Fruit fly (Drosophila melanogaster) Kc167 (cell line): ENCODE results near the gene CG7049.

Source experiments
- Myc ChIP-seq: fragments of >200 bp; optimal IDR thresholded peaks from 2 replicates; lab custom pipeline; 2017; ENCODE audit warnings: missing external identifiers
- Sin3A ChIP-seq: fragments of >200 bp; optimal IDR thresholded peaks from 2 replicates; lab custom pipeline; 2018; ENCODE audit warnings: missing external identifiers
- h ChIP-seq: fragments of >200 bp; optimal IDR thresholded peaks from 3 replicates; lab custom pipeline; 2018; ENCODE audit warnings: missing external identifiers
- insv ChIP-seq: fragments of >200 bp; optimal IDR thresholded peaks from 3 replicates; lab custom pipeline; 2018; ENCODE audit warnings: missing external identifiers
- psq ChIP-seq: fragments of >200 bp; optimal IDR thresholded peaks from 2 replicates; lab custom pipeline; 2017; ENCODE audit warnings: missing external identifiers
- ttk ChIP-seq: sonication (Bioruptor generic); optimal IDR thresholded peaks from 2 replicates; lab custom pipeline; 2017; ENCODE audit warnings: missing external identifiers

- TF ChIP-seq Sin3A (lab: Kevin White, UChicago) (no peak), psq (lab: Kevin White, UChicago) (no peak), ttk (lab: Kevin White, UChicago) (no peak), h (lab: Kevin White, UChicago) (no peak), insv (lab: Kevin White, UChicago) (no peak), Myc (lab: Kevin White, UChicago) (no peak)
Observed at dm6 chr3L:212520-212919, 36.5 kb upstream of the CG7049 start, which contains the start of the genes thoc7 and Dis3l2.
